Fruit fly (Drosophila melanogaster) whole organism, prepupa: ENCODE measurements around the gene CG11889.
A peak's percentile ranks its signal among the peaks of the same experiment; 100 is the strongest.

Source experiments
- CG10669 ChIP-seq: fragments of 200-800 bp; sonication (Bioruptor generic); optimal IDR thresholded peaks from 3 replicates; lab custom pipeline; 2018; ENCODE audit warnings: missing biosample characterization, mild to moderate bottlenecking, missing genetic modification characterization, moderate library complexity
- CG11762 ChIP-seq: fragments of 200-800 bp; sonication (Bioruptor generic); optimal IDR thresholded peaks from 3 replicates; lab custom pipeline; 2016; ENCODE audit warnings: missing biosample characterization, missing genetic modification characterization; ENCODE audit not compliant: insufficient read depth
- CG11902 ChIP-seq: fragments of 200-800 bp; sonication (Bioruptor generic); optimal IDR thresholded peaks from 3 replicates; lab custom pipeline; 2016; ENCODE audit warnings: missing biosample characterization, missing genetic modification characterization
- CG15336 ChIP-seq: fragments of 200-800 bp; sonication (Bioruptor generic); IDR thresholded peaks from 2 replicates; pipeline ENCODE4 v1.3.6; 2022; ENCODE audit warnings: missing biosample characterization, missing genetic modification characterization
- CG16779 ChIP-seq: fragments of 200-800 bp; sonication (Bioruptor generic); optimal IDR thresholded peaks from 3 replicates; lab custom pipeline; 2017; ENCODE audit warnings: missing biosample characterization, mild to moderate bottlenecking, missing genetic modification characterization
- CG3919 ChIP-seq: fragments of 200-800 bp; sonication (Bioruptor generic); optimal IDR thresholded peaks from 3 replicates; lab custom pipeline; 2016; ENCODE audit warnings: missing biosample characterization, missing genetic modification characterization
- CG6163 ChIP-seq: fragments of 200-800 bp; sonication (Bioruptor generic); IDR thresholded peaks from 3 replicates; pipeline ENCODE4 v1.3.6; 2022; ENCODE audit warnings: missing biosample characterization, missing genetic modification characterization
- CG6808 ChIP-seq: fragments of 200-800 bp; sonication (Bioruptor generic); optimal IDR thresholded peaks from 3 replicates; lab custom pipeline; 2017; ENCODE audit warnings: missing biosample characterization, missing genetic modification characterization, mild to moderate bottlenecking, moderate library complexity, missing genetic modification reagents
- CG6854 ChIP-seq: fragments of 200-800 bp; sonication (Bioruptor generic); optimal IDR thresholded peaks from 2 replicates; lab custom pipeline; 2017; ENCODE audit warnings: missing biosample characterization, mild to moderate bottlenecking, missing genetic modification characterization
- CG7368 ChIP-seq: fragments of 200-800 bp; sonication (Bioruptor generic); optimal IDR thresholded peaks from 3 replicates; lab custom pipeline; 2016; ENCODE audit warnings: missing biosample characterization, missing genetic modification characterization
- CG8119 ChIP-seq: fragments of 200-800 bp; sonication (Bioruptor generic); IDR thresholded peaks from 3 replicates; pipeline ENCODE4 v1.3.6; 2022; ENCODE audit warnings: missing biosample characterization, missing genetic modification characterization
- CG8319 ChIP-seq: fragments of 200-800 bp; sonication (Bioruptor generic); optimal IDR thresholded peaks from 3 replicates; lab custom pipeline; 2016; ENCODE audit warnings: missing biosample characterization, missing genetic modification characterization
- CG8632 ChIP-seq: fragments of 200-800 bp; sonication (Bioruptor generic); optimal IDR thresholded peaks from 3 replicates; lab custom pipeline; 2016; ENCODE audit warnings: missing biosample characterization, missing genetic modification characterization
- CG9139 ChIP-seq: fragments of 200-800 bp; sonication (Bioruptor generic); optimal IDR thresholded peaks from 3 replicates; lab custom pipeline; 2017; ENCODE audit warnings: missing biosample characterization, mild to moderate bottlenecking, missing genetic modification characterization
- Eip75B ChIP-seq: fragments of 200-800 bp; sonication (Bioruptor generic); optimal IDR thresholded peaks from 3 replicates; lab custom pipeline; 2016; ENCODE audit warnings: missing biosample characterization, missing genetic modification characterization
- Eip78C ChIP-seq: fragments of 200-800 bp; sonication (Bioruptor generic); peaks from one replicate; lab custom pipeline; 2016; ENCODE audit warnings: missing biosample characterization, missing genetic modification characterization
- Hr4 ChIP-seq: fragments of 200-800 bp; sonication (Bioruptor generic); optimal IDR thresholded peaks from 3 replicates; lab custom pipeline; 2016; ENCODE audit warnings: missing biosample characterization, missing genetic modification characterization
- Met ChIP-seq: fragments of 200-800 bp; sonication (Bioruptor generic); optimal IDR thresholded peaks from 3 replicates; lab custom pipeline; 2016; ENCODE audit warnings: missing biosample characterization, missing genetic modification characterization
- OdsH ChIP-seq: fragments of 200-800 bp; sonication (Bioruptor generic); optimal IDR thresholded peaks from 3 replicates; lab custom pipeline; 2016; ENCODE audit warnings: missing biosample characterization, missing genetic modification characterization
- Smox ChIP-seq: fragments of 200-800 bp; sonication (Bioruptor generic); optimal IDR thresholded peaks from 3 replicates; lab custom pipeline; 2016; ENCODE audit warnings: missing biosample characterization, missing genetic modification characterization
- Sox102F ChIP-seq: fragments of 200-800 bp; sonication (Bioruptor generic); optimal IDR thresholded peaks from 2 replicates; lab custom pipeline; 2016; ENCODE audit warnings: missing biosample characterization, mild to moderate bottlenecking, missing genetic modification characterization
- Sox15 ChIP-seq: fragments of 200-800 bp; sonication (Bioruptor generic); optimal IDR thresholded peaks from 3 replicates; lab custom pipeline; 2016; ENCODE audit warnings: missing biosample characterization, missing genetic modification characterization
- achi ChIP-seq: fragments of 200-800 bp; sonication (Bioruptor generic); optimal IDR thresholded peaks from 3 replicates; lab custom pipeline; 2016; ENCODE audit warnings: missing biosample characterization, missing genetic modification characterization
- cyc ChIP-seq: fragments of 200-800 bp; sonication (Bioruptor generic); optimal IDR thresholded peaks from 3 replicates; lab custom pipeline; 2016; ENCODE audit warnings: missing biosample characterization, missing genetic modification characterization
- dac ChIP-seq: fragments of 200-800 bp; sonication (Bioruptor generic); optimal IDR thresholded peaks from 2 replicates; lab custom pipeline; 2017; ENCODE audit warnings: missing biosample characterization, mild to moderate bottlenecking, missing genetic modification characterization
- dsx ChIP-seq: fragments of 200-800 bp; optimal IDR thresholded peaks from 3 replicates; lab custom pipeline; 2019; ENCODE audit warnings: missing biosample characterization, mild to moderate bottlenecking, missing genetic modification characterization, moderate library complexity; ENCODE audit not compliant: poor library complexity, severe bottlenecking
- eg ChIP-seq: fragments of 200-800 bp; sonication (Bioruptor generic); IDR thresholded peaks from 3 replicates; pipeline ENCODE4 v1.3.6; 2022; ENCODE audit warnings: missing biosample characterization, missing genetic modification characterization
- fd59A ChIP-seq: fragments of 200-800 bp; sonication (Bioruptor generic); optimal IDR thresholded peaks from 2 replicates; lab custom pipeline; 2017; ENCODE audit warnings: missing biosample characterization, mild to moderate bottlenecking, missing genetic modification characterization, missing genetic modification reagents
- fd85E ChIP-seq: fragments of 200-800 bp; sonication (Bioruptor generic); optimal IDR thresholded peaks from 3 replicates; lab custom pipeline; 2016; ENCODE audit warnings: missing biosample characterization, missing genetic modification characterization
- fkh ChIP-seq: fragments of 200-800 bp; sonication (Bioruptor generic); optimal IDR thresholded peaks from 3 replicates; lab custom pipeline; 2017; ENCODE audit warnings: missing biosample characterization, mild to moderate bottlenecking, missing genetic modification characterization, moderate library complexity
- lz ChIP-seq: fragments of 200-800 bp; sonication (Bioruptor generic); optimal IDR thresholded peaks from 3 replicates; lab custom pipeline; 2016; ENCODE audit warnings: missing biosample characterization, missing genetic modification characterization
- net ChIP-seq: fragments of 200-800 bp; sonication (Bioruptor generic); optimal IDR thresholded peaks from 3 replicates; lab custom pipeline; 2016; ENCODE audit warnings: missing biosample characterization, missing genetic modification characterization
- pdm3 ChIP-seq: fragments of 200-800 bp; sonication (Bioruptor generic); optimal IDR thresholded peaks from 3 replicates; lab custom pipeline; 2016; ENCODE audit warnings: missing biosample characterization, missing genetic modification characterization
- salr ChIP-seq, 2 experiments: fragments of 200-800 bp; sonication (Bioruptor generic); optimal IDR thresholded peaks; 3 replicates each; lab custom pipeline; 2016 to 2018; ENCODE audit warnings: missing biosample characterization in 2 of 2, missing genetic modification characterization in 2 of 2, mild to moderate bottlenecking in 1 of 2
- spab ChIP-seq: fragments of 200-800 bp; sonication (Bioruptor generic); optimal IDR thresholded peaks from 2 replicates; lab custom pipeline; 2017; ENCODE audit warnings: missing biosample characterization, mild to moderate bottlenecking, missing genetic modification characterization, missing genetic modification reagents
- svp ChIP-seq: fragments of 200-800 bp; sonication (Bioruptor generic); peaks from one replicate; lab custom pipeline; 2016; ENCODE audit warnings: missing biosample characterization, missing genetic modification characterization
- topi ChIP-seq: fragments of 200-800 bp; sonication (Bioruptor generic); optimal IDR thresholded peaks from 3 replicates; lab custom pipeline; 2016; ENCODE audit warnings: missing biosample characterization, missing genetic modification characterization
- vri ChIP-seq: fragments of 200-800 bp; sonication (Bioruptor generic); optimal IDR thresholded peaks from 3 replicates; lab custom pipeline; 2016; ENCODE audit warnings: missing biosample characterization, mild to moderate bottlenecking, missing genetic modification characterization

The CG11889 gene

DNA sequence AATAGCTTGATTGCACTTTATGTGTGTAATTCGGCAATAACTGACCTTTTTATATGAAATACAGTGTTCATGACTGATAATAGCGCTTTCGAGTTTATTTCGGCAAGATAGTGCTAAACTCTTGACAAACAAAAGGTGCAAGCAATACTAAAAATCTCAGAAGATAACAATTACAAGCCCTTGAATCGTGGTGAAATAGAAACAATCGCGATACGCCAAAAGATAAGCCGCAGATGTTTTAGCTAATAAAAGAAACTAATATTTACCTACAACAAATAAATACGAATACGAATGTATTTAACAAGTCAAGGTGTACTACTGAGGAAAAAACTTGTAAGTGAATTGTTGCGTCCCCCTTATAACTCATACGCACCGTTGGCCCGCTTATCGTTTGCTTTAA, 5.3 kb downstream of the CG11889 start:
- TF ChIP-seq CG16779 (tag; lab: Kevin White, UChicago) (peak; percentile 2), dsx (GFP tag; lab: Kevin White, UChicago) (no peak), vri (GFP tag; lab: Kevin White, UChicago) (peak; percentile 63), CG8632 (GFP tag; lab: Kevin White, UChicago) (no peak), fkh (GFP tag; lab: Kevin White, UChicago) (peak; percentile 71)

DNA sequence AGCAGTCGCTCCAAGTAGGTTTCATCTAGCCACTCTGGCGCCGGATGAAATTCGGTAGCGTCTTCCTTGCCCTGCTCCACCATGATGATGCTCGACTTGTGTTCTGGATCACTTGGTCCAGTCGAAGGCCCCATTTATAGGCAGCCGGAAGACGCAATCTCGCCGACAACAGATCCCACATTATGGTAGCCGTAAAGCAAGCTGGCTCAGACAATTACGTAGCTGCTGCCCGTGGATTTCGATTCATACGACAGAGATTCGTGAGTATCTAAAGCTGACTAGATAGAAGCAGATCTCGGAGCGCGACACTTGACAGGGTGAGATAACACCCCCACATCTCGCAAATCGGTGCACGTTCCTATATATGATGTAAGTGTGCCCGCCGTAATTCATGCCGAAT, 7.1 kb downstream of the CG11889 start, which contains the start of gene CG10513:
Gene CG10513, minus strand, starts transcription at position 101 of the 400 bp plus-strand sequence.
- no peak for TF ChIP-seq lz (GFP tag; lab: Kevin White, UChicago)
- no peak for TF ChIP-seq CG16779 (tag; lab: Kevin White, UChicago)
- peak; percentile 6 for TF ChIP-seq vri (GFP tag; lab: Kevin White, UChicago)
- TF ChIP-seq topi (GFP tag; lab: Kevin White, UChicago): no peak
- no peak for TF ChIP-seq fd85E (GFP tag; lab: Kevin White, UChicago)

DNA sequence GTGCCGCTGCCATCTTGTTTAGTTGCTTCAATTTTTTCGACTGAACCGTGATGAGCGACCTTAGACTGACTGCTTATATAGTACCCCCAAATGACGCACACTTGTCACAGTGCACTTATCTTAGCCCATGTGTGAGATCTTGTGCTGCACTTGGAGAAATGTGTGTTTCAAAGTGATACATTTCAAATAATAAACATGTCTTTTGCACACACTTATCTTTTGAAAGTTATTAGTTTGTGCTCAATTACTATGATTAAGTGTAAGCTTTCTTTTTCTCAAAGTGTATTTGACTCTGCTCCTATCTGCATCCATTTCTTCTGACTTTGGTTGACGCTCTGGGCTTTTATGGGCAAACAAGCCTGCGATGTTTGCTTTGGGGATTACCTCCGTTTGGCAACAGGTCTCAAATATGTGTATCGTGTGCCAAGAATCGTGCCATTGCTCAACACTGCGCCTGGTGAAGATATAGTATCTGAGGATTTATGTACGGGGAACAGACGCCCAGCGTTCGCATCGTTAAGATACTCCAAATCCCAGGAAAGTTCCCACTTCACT, 9.9 kb downstream of the CG11889 start, which contains the start of gene CG10514:
Gene CG10514, minus strand, starts transcription at position 51 of the 555 bp plus-strand sequence.
- TF ChIP-seq spab (GFP tag; lab: Kevin White, UChicago) (no peak), vri (GFP tag; lab: Kevin White, UChicago) (peak; percentile 23), Sox102F (peak; percentile 4), svp (peak; percentile 26), achi (peak; percentile 12)

DNA sequence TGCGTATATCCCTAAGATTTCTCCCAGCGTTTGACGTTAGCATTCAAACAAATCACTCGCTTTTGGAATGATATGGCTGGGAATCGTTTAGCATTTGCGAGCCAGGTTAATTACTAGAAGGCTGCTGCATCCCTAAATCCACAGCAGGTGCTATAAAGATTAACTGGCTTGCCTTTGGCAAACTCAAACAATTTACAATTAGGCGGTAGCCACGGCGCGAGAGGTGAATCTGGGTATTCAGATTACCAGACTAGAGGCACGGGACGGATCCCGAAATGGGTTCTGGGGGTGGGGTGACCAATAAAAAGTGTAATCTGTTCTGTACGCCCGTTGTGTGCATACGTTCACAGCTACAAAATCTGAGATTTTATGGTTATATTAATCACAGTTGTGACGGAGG, 11.2 kb downstream of the CG11889 start, which contains the start of gene CG11892:
Gene CG11892, plus strand, starts transcription at position 384 of the 400 bp plus-strand sequence.
- no peak for TF ChIP-seq CG15336 (GFP tag; lab: Robert Waterston, UW)
- TF ChIP-seq Met (GFP tag; lab: Kevin White, UChicago): no peak
- TF ChIP-seq salr (GFP tag; optimal IDR thresholded peaks at IDR 0.05; lab: Kevin White, UChicago): no peak
- TF ChIP-seq CG3919 (GFP tag; lab: Kevin White, UChicago): no peak
- no peak for TF ChIP-seq OdsH (GFP tag; lab: Kevin White, UChicago)
- no peak for TF ChIP-seq Smox
- TF ChIP-seq Eip78C (GFP tag; lab: Kevin White, UChicago): no peak
- TF ChIP-seq net (GFP tag; lab: Kevin White, UChicago): no peak
- no peak for TF ChIP-seq CG7368 (GFP tag; lab: Kevin White, UChicago)
- TF ChIP-seq Sox102F: peak; percentile 23
- TF ChIP-seq CG16779 (tag; lab: Kevin White, UChicago): no peak
- TF ChIP-seq CG6854: no peak
- peak; percentile 46 for TF ChIP-seq svp
- peak; percentile 90 for TF ChIP-seq fkh (GFP tag; lab: Kevin White, UChicago)
- no peak for TF ChIP-seq CG6163 (GFP tag; lab: Robert Waterston, UW)
- TF ChIP-seq fd59A: no peak
- TF ChIP-seq CG6808 (GFP tag; lab: Kevin White, UChicago): no peak
- TF ChIP-seq pdm3: no peak
- no peak for TF ChIP-seq CG8319 (GFP tag; lab: Kevin White, UChicago)
- no peak for TF ChIP-seq CG8119
- TF ChIP-seq vri (GFP tag; lab: Kevin White, UChicago): peak; percentile 46
- no peak for TF ChIP-seq Hr4 (GFP tag; lab: Kevin White, UChicago)
- no peak for TF ChIP-seq CG11902 (GFP tag; lab: Kevin White, UChicago)
- TF ChIP-seq cyc: no peak
- no peak for TF ChIP-seq Sox15
- TF ChIP-seq CG9139 (GFP tag; lab: Kevin White, UChicago): no peak

DNA sequence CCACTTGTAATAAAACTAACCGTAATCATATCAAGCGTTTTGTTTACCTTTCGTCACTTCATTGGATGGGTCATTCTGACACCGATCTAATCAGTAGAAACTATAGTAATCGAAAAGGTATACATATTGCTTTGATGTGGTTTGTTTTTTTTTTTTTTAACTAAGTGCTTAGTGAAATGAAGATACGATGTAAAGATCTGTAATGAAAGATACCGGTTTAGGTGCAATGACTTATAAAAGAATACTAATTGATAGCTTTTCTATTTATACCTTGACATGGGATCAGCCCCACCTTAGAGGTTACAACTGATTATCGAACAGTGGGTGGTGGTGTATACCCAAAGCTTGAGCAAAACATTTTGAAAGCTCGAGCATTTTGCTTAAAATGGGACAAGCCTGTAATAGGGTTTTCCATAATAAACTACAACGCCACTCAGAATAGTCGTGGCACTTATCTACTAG, 13.2 kb downstream of the CG11889 start, which contains the start of gene CG31300:
Gene CG31300, plus strand, starts transcription at position 412 of the 462 bp plus-strand sequence.
- TF ChIP-seq pdm3 (no peak), dac (GFP tag; lab: Kevin White, UChicago) (no peak), CG11762 (no peak), eg (GFP tag; lab: Robert Waterston, UW) (no peak), Eip75B (no peak), CG16779 (tag; lab: Kevin White, UChicago) (no peak), CG10669 (no peak), dsx (GFP tag; lab: Kevin White, UChicago) (no peak)
